Worm (Caenorhabditis elegans) whole organism, L1 larva: ENCODE data around the gene Y46E12A.3.

Experiments
- Y116A8C.19 ChIP-seq: sonication (generic microtip); optimal IDR thresholded peaks from 2 replicates; lab custom pipeline; 2016; ENCODE audit warnings: missing compliant biosample characterization, missing genetic modification characterization, borderline replicate concordance
- aly-2 ChIP-seq: fragments of 150-350 bp; optimal IDR thresholded peaks from 2 replicates; lab custom pipeline; 2014; ENCODE audit warnings: missing biosample characterization, missing genetic modification characterization
- blmp-1 ChIP-seq: fragments of 150-350 bp; optimal IDR thresholded peaks from 2 replicates; lab custom pipeline; 2014; ENCODE audit warnings: missing biosample characterization, missing genetic modification characterization
- ceh-8 ChIP-seq: fragments of 200-800 bp; sonication (Bioruptor generic); optimal IDR thresholded peaks from 2 replicates; lab custom pipeline; 2018; ENCODE audit warnings: mild to moderate bottlenecking, missing genetic modification characterization, moderate library complexity, missing compliant biosample characterization
- ceh-82 ChIP-seq, 3 experiments: fragments of 150-350 bp in 1 of 3; sonication (generic microtip) in 2 of 3; optimal IDR thresholded peaks; 2 replicates each; lab custom pipeline; 2014 to 2017; ENCODE audit warnings: missing biosample characterization in 3 of 3, missing genetic modification characterization in 3 of 3
- fos-1 ChIP-seq: fragments of 150-350 bp; optimal IDR thresholded peaks from 2 replicates; lab custom pipeline; 2014; ENCODE audit warnings: missing biosample characterization, missing genetic modification characterization
- lin-14 ChIP-seq: fragments of 200-800 bp; sonication (Bioruptor generic); optimal IDR thresholded peaks from 2 replicates; lab custom pipeline; 2018; ENCODE audit warnings: mild to moderate bottlenecking, missing genetic modification characterization, moderate library complexity, missing compliant biosample characterization
- lin-15B ChIP-seq: fragments of 150-350 bp; sonication (generic microtip); optimal IDR thresholded peaks from 3 replicates; lab custom pipeline; 2014; ENCODE audit warnings: missing biosample characterization, missing genetic modification characterization
- mep-1 ChIP-seq: fragments of 150-350 bp; optimal IDR thresholded peaks from 2 replicates; lab custom pipeline; 2014; ENCODE audit warnings: missing biosample characterization, missing genetic modification characterization
- nhr-12 ChIP-seq: sonication (generic microtip); optimal IDR thresholded peaks from 2 replicates; lab custom pipeline; 2017; ENCODE audit warnings: missing biosample characterization, missing genetic modification characterization
- sup-37 ChIP-seq: fragments of 200-800 bp; sonication (Bioruptor generic); optimal IDR thresholded peaks from 2 replicates; lab custom pipeline; 2018; ENCODE audit warnings: mild to moderate bottlenecking, missing genetic modification characterization, missing compliant biosample characterization
- tlp-1 ChIP-seq: fragments of 150-350 bp; optimal IDR thresholded peaks from 2 replicates; lab custom pipeline; 2014; ENCODE audit warnings: missing biosample characterization, missing genetic modification characterization
- unc-62 ChIP-seq: fragments of 150-350 bp; optimal IDR thresholded peaks from 2 replicates; lab custom pipeline; 2014; ENCODE audit warnings: missing biosample characterization, missing genetic modification reagents, missing genetic modification characterization

DNA sequence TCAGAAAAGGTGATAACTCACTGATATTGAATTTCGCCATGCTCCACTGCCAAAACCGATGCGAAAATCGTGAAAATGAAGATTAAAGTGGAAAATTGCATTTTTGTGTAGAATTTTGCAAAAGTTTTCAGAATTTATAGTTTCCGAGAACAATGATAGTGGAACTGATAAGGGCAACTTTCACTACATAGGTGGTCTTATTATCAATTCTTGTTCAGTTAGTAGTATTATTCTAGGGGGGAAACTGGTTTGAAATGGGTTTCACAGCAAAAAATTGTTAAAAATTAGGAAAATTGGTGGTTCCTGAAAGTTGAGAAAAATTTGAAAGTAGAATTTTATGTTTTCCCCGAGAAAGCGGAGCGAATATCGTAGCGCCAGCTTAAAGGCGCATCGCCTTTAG, 3.4 kb upstream of the Y46E12A.3 start, which contains the start of gene Y46E12A.5:
- TF ChIP-seq blmp-1 (tag; lab: Kevin White, UChicago) = no peak
- TF ChIP-seq Y116A8C.19 = no peak
- no peak for TF ChIP-seq lin-15B (tag; lab: Kevin White, UChicago)
- no peak for TF ChIP-seq lin-14 (GFP tag; lab: Kevin White, UChicago)
- TF ChIP-seq sup-37 (GFP tag; lab: Kevin White, UChicago) = no peak
- no peak for TF ChIP-seq aly-2 (tag; lab: Kevin White, UChicago)
- TF ChIP-seq mep-1 (tag; lab: Kevin White, UChicago) = no peak
- no peak for TF ChIP-seq fos-1 (tag; lab: Kevin White, UChicago)
- no peak for TF ChIP-seq ceh-82 (tag; optimal IDR thresholded peaks at IDR 0.05; lab: Kevin White, UChicago)
- TF ChIP-seq nhr-12 (tag; lab: Kevin White, UChicago) = no peak
- no peak for TF ChIP-seq unc-62
- TF ChIP-seq tlp-1 = no peak
- no peak for TF ChIP-seq ceh-8 (GFP tag; lab: Kevin White, UChicago)
